Fruit fly (Drosophila melanogaster): Measurements from ENCODE around the gene CG34376.

Gene CG34376

dm6 chr3R:22447874-22448254 is at the start of gene CG34376:
Gene CG34376, plus strand, starts transcription at chr3R:22448099.
- TF ChIP-seq Vsx1 (GFP tag; optimal IDR thresholded peaks at IDR 0.05) (peak; percentile 38), Aef1 (GFP tag; IDR thresholded peaks at IDR 0.05) (peak; percentile 33), br (optimal IDR thresholded peaks at IDR 0.05) (no peak), CG8089 (GFP tag; optimal IDR thresholded peaks at IDR 0.05) (no peak), emc (GFP tag; optimal IDR thresholded peaks at IDR 0.05) (no peak), HLH54F (GFP tag; optimal IDR thresholded peaks at IDR 0.05) (no peak), Scr (GFP tag; IDR thresholded peaks at IDR 0.05; ENCODE audit: partially characterized antibody) (no peak), vnd (GFP tag; IDR thresholded peaks at IDR 0.05; ENCODE audit: partially characterized antibody) (no peak; the same call in 2 of the 3 replicates), CG8281 (tag; optimal IDR thresholded peaks at IDR 0.05) (no peak), peb (GFP tag; IDR thresholded peaks at IDR 0.05) (no peak), al (GFP tag; IDR thresholded peaks at IDR 0.05) (no peak; the same call in 1 of the 2 replicates), CG2889 (GFP tag; IDR thresholded peaks at IDR 0.05) (peak; percentile 58), pnt (GFP tag; optimal IDR thresholded peaks at IDR 0.05) (no peak), MTF-1 (GFP tag; optimal IDR thresholded peaks at IDR 0.05; ENCODE audit: borderline replicate concordance) (peak; percentile 32), kah (GFP tag; optimal IDR thresholded peaks at IDR 0.05) (no peak), CG4328 (GFP tag; optimal IDR thresholded peaks at IDR 0.05) (no peak), Taf1 (GFP tag; IDR thresholded peaks at IDR 0.05) (no peak), CG8359 (GFP tag; optimal IDR thresholded peaks at IDR 0.05; ENCODE audit: borderline replicate concordance) (no peak), CG18619 (GFP tag; optimal IDR thresholded peaks at IDR 0.05) (no peak), Dek (tag; optimal IDR thresholded peaks at IDR 0.05) (peak; percentile 63), dan (GFP tag; IDR thresholded peaks at IDR 0.05) (no peak), jumu (GFP tag; optimal IDR thresholded peaks at IDR 0.05) (no peak), CG12071 (GFP tag; optimal IDR thresholded peaks at IDR 0.05) (peak; percentile 3), CG12236 (GFP tag; optimal IDR thresholded peaks at IDR 0.05) (no peak), TFAM (GFP tag; optimal IDR thresholded peaks at IDR 0.05) (no peak), otp (GFP tag; IDR thresholded peaks at IDR 0.05) (peak; percentile 78; the same call in 2 of the 3 replicates), CG10209 (GFP tag; optimal IDR thresholded peaks at IDR 0.05) (no peak), CG6813 (GFP tag; optimal IDR thresholded peaks at IDR 0.05) (peak; percentile 45), klu (GFP tag; IDR thresholded peaks at IDR 0.05) (peak; percentile 34; the same call in 1 of the 2 replicates), pum (GFP tag; optimal IDR thresholded peaks at IDR 0.05) (no peak), CG5953 (GFP tag; IDR thresholded peaks at IDR 0.05) (no peak), CG17328 (GFP tag; IDR thresholded peaks at IDR 0.05) (peak; percentile 47; the same call in 1 of the 2 replicates), salm (tag; optimal IDR thresholded peaks at IDR 0.05) (peak; percentile 27), gcm2 (GFP tag; optimal IDR thresholded peaks at IDR 0.05) (no peak), CG10366 (GFP tag; IDR thresholded peaks at IDR 0.05) (peak; percentile 34; the same call in 1 of the 2 replicates), CG4854 (GFP tag; optimal IDR thresholded peaks at IDR 0.05) (no peak), CG32767 (GFP tag; IDR thresholded peaks at IDR 0.05) (0 out of 2 replicates have a peak, but pooled peaks have one; percentile 25), cad (GFP tag; optimal IDR thresholded peaks at IDR 0.05) (no peak), CG9876 (GFP tag; optimal IDR thresholded peaks at IDR 0.05) (peak; percentile 23), B-H2 (GFP tag; optimal IDR thresholded peaks at IDR 0.05) (peak; percentile 28), Dbx (GFP tag; IDR thresholded peaks at IDR 0.05) (peak; percentile 49; the same call in 1 of the 3 replicates), grn (GFP tag; optimal IDR thresholded peaks at IDR 0.05) (peak; percentile 77), gt (GFP tag; IDR thresholded peaks at IDR 0.05) (no peak), CG1529 (GFP tag; optimal IDR thresholded peaks at IDR 0.05) (no peak), sens-2 (GFP tag; IDR thresholded peaks at IDR 0.05) (peak; percentile 88), CoRest (tag; optimal IDR thresholded peaks at IDR 0.05) (peak; percentile 62), Rfx (GFP tag; IDR thresholded peaks at IDR 0.05) (peak; percentile 62), psq (GFP tag; optimal IDR thresholded peaks at IDR 0.05) (peak; percentile 85), Atf-2 (GFP tag; optimal IDR thresholded peaks at IDR 0.05) (no peak), Sry-δ (GFP tag; optimal IDR thresholded peaks at IDR 0.05) (peak; percentile 30), inv (GFP tag; IDR thresholded peaks at IDR 0.05; ENCODE audit: partially characterized antibody) (no peak), CG12155 (GFP tag; optimal IDR thresholded peaks at IDR 0.05) (no peak)
